Worm (Caenorhabditis elegans): ENCODE measurements around the gene mdt-30.

Gene mdt-30

DNA sequence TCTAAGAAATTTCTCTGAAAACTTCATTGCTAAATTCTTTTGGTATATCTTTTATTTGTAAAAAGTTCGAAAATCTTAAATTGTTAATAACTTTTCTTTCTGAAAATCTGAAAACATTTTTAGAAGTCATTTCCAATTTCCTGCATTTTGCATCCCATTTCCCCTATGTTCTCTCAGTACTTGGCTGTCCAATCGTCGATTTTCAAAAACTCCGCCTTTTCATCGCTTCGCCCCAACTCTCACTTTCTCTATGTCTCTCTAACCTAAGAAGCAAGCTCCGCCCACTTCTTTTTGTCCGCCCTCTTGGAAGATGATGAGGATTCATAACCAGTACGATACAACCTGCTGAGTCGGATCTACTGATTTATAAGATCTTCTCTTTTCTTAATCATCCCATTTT lies 37.3 kb upstream of the mdt-30 start:
- TF ChIP-seq lsy-2 (tag; optimal IDR thresholded peaks at IDR 0.05) (peak; percentile 66), drap-1 (GFP tag; optimal IDR thresholded peaks at IDR 0.05) (no peak), ham-2 (GFP tag; optimal IDR thresholded peaks at IDR 0.05) (no peak), sptf-1 (tag; optimal IDR thresholded peaks at IDR 0.05) (no peak), zip-8 (tag; optimal IDR thresholded peaks at IDR 0.05) (no peak)

DNA sequence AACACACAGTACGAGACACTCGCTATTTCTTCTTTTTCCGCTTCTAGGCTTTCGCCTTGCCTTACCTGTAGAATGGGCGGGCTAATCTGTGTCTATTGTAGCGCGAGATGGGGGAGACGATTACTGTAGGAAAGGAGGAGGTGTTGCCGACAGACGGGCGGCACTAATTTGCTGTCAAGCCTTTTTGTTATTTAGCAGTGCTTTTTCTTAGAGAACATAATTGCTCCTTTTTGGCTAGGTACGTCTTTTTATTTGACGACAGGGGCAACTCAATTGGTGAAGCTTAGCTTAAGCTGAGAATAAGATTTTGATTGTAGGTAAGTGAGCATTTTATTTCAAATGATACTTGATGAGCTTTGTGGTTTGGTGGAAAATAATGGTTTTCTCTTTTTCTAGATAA lies 35.8 kb upstream of the mdt-30 start:
- peak; percentile 69 for TF ChIP-seq ham-2 (GFP tag; optimal IDR thresholded peaks at IDR 0.05)
- TF ChIP-seq M03D4.4 (tag; optimal IDR thresholded peaks at IDR 0.05): no peak
- peak; percentile 5 for TF ChIP-seq lsy-2 (tag; optimal IDR thresholded peaks at IDR 0.05)
- TF ChIP-seq ceh-39 (tag; optimal IDR thresholded peaks at IDR 0.05): no peak
- no peak for TF ChIP-seq tbx-8 (GFP tag; optimal IDR thresholded peaks at IDR 0.05)

DNA sequence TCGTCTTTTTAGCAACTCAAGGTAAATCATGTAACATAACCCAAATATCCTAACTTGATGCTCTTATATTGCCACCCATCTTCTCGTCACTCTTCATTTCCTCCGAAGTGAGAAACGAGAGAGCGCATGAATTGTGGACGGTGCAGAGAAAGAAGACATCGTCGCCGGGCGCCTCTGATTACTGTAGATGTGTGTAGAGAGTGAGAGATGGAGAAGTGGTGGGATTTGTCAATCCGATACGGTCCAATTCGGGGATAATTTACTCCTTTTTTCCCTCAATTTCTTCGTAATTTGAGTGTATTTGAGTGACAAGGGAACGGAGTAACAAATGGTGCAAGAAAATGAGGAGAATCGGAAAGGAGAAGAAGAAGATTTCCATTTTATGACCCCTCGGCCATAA lies 33.3 kb upstream of the mdt-30 start:
- TF ChIP-seq nhr-12 (tag; optimal IDR thresholded peaks at IDR 0.05): no peak
- TF ChIP-seq snpc-4 (tag; optimal IDR thresholded peaks at IDR 0.05): no peak
- TF ChIP-seq sem-2 (GFP tag; optimal IDR thresholded peaks at IDR 0.05): no peak
- no peak for TF ChIP-seq tbx-8 (GFP tag; optimal IDR thresholded peaks at IDR 0.05)
- no peak for TF ChIP-seq drap-1 (GFP tag; optimal IDR thresholded peaks at IDR 0.05)
- no peak for TF ChIP-seq ceh-39 (tag; optimal IDR thresholded peaks at IDR 0.05)
- no peak for TF ChIP-seq lsy-2 (tag; optimal IDR thresholded peaks at IDR 0.05)
- no peak for TF ChIP-seq ces-1 (GFP tag; optimal IDR thresholded peaks at IDR 0.05)
- TF ChIP-seq M03D4.4 (tag; optimal IDR thresholded peaks at IDR 0.05): no peak
- TF ChIP-seq sptf-1 (tag; optimal IDR thresholded peaks at IDR 0.05): no peak
- no peak for TF ChIP-seq bed-3 (GFP tag; optimal IDR thresholded peaks at IDR 0.05)

DNA sequence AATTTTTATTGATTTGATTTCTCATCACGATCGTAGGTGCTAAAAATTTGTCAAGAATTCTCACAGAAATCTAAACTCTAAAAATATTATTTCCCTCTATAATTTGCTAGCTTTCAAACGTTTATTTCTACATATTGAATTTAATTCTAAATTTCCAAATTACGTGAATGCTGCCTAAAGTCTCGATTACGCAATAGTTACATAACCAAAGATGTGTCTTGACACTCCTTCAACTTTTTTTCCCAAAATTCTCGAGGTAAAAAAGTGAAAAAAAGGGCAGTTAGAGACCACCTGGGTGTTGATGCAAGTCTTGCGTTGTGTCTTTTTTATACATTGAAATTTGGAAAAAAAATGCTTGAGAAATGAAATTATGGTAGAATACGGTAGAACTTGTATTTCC lies 24.0 kb upstream of the mdt-30 start:
- no peak for TF ChIP-seq sem-2 (GFP tag; optimal IDR thresholded peaks at IDR 0.05)
- peak; percentile 98 for TF ChIP-seq zip-8 (tag; optimal IDR thresholded peaks at IDR 0.05)
- TF ChIP-seq ceh-83 (GFP tag; optimal IDR thresholded peaks at IDR 0.05): no peak

DNA sequence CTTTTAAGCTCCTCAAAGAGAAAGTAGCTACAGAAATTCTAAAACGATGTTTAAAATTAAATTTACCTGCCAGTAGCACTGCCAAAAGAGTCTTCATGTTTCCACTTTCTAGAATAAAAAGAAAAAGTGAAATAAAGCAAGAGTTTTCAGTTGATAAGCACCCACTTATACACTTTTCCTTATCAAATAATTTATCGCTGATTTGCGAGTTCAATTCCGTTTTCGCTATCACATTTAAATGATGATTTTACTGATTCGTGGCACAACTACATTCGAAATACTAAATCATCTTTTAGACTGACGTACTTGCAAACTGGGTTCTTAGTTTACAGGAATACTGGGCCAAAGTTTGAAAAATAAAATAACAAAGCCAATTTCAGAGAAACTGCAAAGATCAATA lies 23.1 kb upstream of the mdt-30 start, which contains the start of gene K12H4.7:
Gene K12H4.7, minus strand, starts transcription at position 138 of the 400 bp plus-strand sequence.
- TF ChIP-seq lin-13 (tag; optimal IDR thresholded peaks at IDR 0.05): no peak
- no peak for TF ChIP-seq ceh-39 (tag; optimal IDR thresholded peaks at IDR 0.05)
- no peak for TF ChIP-seq M03D4.4 (tag; optimal IDR thresholded peaks at IDR 0.05)
- TF ChIP-seq mab-5 (tag; optimal IDR thresholded peaks at IDR 0.05): no peak
- no peak for TF ChIP-seq flh-1 (GFP tag; optimal IDR thresholded peaks at IDR 0.05)
- no peak for TF ChIP-seq lin-32 (GFP tag; optimal IDR thresholded peaks at IDR 0.05)
- TF ChIP-seq snpc-4 (tag; optimal IDR thresholded peaks at IDR 0.05): no peak
- no peak for TF ChIP-seq nhr-2 (tag; optimal IDR thresholded peaks at IDR 0.05)
- no peak for TF ChIP-seq ham-2 (GFP tag; optimal IDR thresholded peaks at IDR 0.05)

DNA sequence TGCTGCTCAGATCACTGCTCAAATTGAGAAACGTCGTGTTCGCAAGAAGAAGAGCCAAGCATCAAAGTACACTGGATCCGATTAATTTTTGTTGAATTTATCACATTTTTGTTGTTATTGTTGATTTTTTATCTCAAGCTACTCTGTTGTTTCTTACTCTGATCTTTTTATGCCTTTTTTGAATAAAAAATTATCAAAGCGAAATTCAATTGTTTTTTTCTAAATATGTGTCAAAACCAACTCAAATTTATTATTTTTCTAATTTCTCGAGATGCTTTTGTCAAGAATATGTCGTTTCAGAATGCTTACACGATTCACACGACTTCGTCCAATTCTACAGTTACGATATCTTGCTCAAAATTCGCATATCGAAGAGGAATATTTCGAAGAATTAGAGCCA lies 19.6 kb upstream of the mdt-30 start, which contains the start of gene K12H4.2:
Gene K12H4.2, plus strand, starts transcription at position 301 of the 400 bp plus-strand sequence.
- TF ChIP-seq nhr-237 (tag; optimal IDR thresholded peaks at IDR 0.05) (no peak), unc-120 (tag; optimal IDR thresholded peaks at IDR 0.05; ENCODE audit: poor library complexity, severe bottlenecking) (no peak), mab-5 (tag; optimal IDR thresholded peaks at IDR 0.05) (no peak), nhr-28 (tag; optimal IDR thresholded peaks at IDR 0.05) (no peak), cnd-1 (tag; optimal IDR thresholded peaks at IDR 0.05) (no peak), elt-3 (tag; optimal IDR thresholded peaks at IDR 0.05) (no peak), ceh-43 (GFP tag; optimal IDR thresholded peaks at IDR 0.05) (no peak), unc-62 (GFP tag; optimal IDR thresholded peaks at IDR 0.05) (no peak), elt-1 (tag; optimal IDR thresholded peaks at IDR 0.05; ENCODE audit: borderline replicate concordance, insufficient read depth) (no peak), sem-2 (GFP tag; optimal IDR thresholded peaks at IDR 0.05) (no peak), nhr-76 (tag; optimal IDR thresholded peaks at IDR 0.05) (no peak), ceh-39 (tag; optimal IDR thresholded peaks at IDR 0.05) (no peak), bed-3 (GFP tag; optimal IDR thresholded peaks at IDR 0.05) (no peak), tbx-8 (GFP tag; optimal IDR thresholded peaks at IDR 0.05) (no peak)

DNA sequence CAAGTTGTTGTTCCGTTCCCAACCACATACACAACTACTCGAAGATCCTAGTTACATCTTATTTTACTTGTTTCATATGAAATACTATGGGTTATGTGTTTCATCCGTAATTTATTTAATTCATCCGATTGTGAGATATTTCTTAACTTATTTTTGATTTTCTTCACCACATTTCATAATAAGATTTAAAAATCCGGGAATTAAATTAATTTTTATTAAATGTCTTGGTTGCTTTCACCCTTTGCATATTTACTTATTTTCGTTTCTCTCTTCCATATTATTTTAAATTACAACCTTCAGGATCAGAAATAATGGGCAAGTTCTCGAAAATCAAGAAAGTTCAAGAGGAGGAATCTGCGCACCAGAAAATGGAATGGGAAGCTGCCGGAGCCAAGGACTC lies 17.9 kb upstream of the mdt-30 start, which contains the start of gene K12H4.3:
Gene K12H4.3, plus strand, starts transcription at position 301 of the 400 bp plus-strand sequence.
- TF ChIP-seq ham-2 (GFP tag; optimal IDR thresholded peaks at IDR 0.05) (no peak), ceh-43 (GFP tag; optimal IDR thresholded peaks at IDR 0.05) (no peak), nhr-76 (tag; optimal IDR thresholded peaks at IDR 0.05) (no peak), hlh-1 (tag; optimal IDR thresholded peaks at IDR 0.05) (no peak), pha-4 (tag; optimal IDR thresholded peaks at IDR 0.05) (no peak), mep-1 (tag; optimal IDR thresholded peaks at IDR 0.05) (no peak), ceh-83 (GFP tag; optimal IDR thresholded peaks at IDR 0.05) (no peak), flh-1 (GFP tag; optimal IDR thresholded peaks at IDR 0.05) (no peak), tbx-8 (GFP tag; optimal IDR thresholded peaks at IDR 0.05) (no peak), sem-2 (GFP tag; optimal IDR thresholded peaks at IDR 0.05) (no peak), snpc-4 (tag; optimal IDR thresholded peaks at IDR 0.05) (no peak)

Data from whole organism, mixed stage, embryonic.